Worm (Caenorhabditis elegans): ENCODE results near the gene pmpl-1.
A peak's percentile ranks its signal among the peaks of the same experiment; 100 is the strongest.

The pmpl-1 gene

DNA sequence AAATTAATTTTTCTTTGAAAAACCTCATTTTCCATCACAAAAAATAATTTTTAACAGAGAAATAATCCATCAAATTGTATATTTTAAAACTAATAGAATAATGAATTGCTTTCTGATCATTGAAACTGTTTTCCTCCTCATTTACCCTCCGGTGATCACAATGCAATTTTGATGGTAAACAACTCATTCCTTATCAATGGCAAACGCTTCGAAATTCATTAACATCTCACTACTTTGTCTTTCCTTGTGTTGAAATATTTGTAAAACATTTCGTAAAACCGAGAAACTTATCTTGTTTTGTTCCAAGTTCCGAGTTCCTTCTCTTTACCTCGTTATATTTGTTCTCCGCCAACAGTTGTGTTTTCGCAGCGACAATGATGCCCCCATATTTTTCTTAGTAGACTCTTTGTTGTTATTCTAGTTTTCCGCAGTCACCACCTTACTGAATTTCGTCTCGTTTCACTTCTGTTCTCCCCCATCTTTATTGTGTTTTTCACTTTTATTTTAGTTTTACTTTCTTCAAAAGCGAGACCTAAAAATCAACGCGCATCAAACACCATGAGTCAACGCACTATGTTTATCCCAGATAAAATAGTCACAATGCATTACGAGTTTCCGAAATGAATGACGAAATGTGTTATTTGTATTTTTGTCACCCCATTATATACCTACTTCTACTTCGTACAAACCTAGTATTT is 2.6 kb upstream of the pmpl-1 start:
- TF ChIP-seq dpff-1 (tag; optimal IDR thresholded peaks at IDR 0.05) (no peak), cebp-1 (GFP tag; IDR thresholded peaks at IDR 0.05) (peak; percentile 31; the same call in 1 of the 2 replicates), cebp-1 (tag; optimal IDR thresholded peaks at IDR 0.05) (peak; percentile 58)

DNA sequence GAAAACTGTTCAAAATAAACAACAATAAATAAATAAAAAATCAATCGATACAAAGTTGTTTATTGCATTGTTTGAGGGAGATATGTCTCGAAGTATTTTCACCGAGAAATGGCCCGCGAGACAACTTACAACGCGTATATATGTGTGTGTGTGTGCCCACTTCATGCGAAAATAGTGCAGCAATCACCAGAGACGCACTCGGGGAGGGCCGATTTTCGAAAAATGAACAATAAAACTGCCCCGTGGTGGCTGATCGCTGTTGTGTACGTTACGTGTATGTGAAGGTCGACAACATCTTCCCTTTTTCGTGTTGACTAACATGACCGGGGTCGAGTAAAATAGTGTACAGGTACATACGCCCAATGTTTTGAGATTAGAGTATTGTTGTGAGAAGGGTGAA is 657 bp downstream of the pmpl-1 start:
- TF ChIP-seq cebp-1 (GFP tag; IDR thresholded peaks at IDR 0.05) (no peak), cebp-1 (tag; optimal IDR thresholded peaks at IDR 0.05) (peak; percentile 38), K12H6.12 (tag; optimal IDR thresholded peaks at IDR 0.05) (peak; percentile 26), nhr-90 (tag; optimal IDR thresholded peaks at IDR 0.05) (no peak), lin-40 (tag; optimal IDR thresholded peaks at IDR 0.05) (peak; percentile 71), efl-1 (GFP tag; optimal IDR thresholded peaks at IDR 0.05) (no peak), F57A8.1 (GFP tag; optimal IDR thresholded peaks at IDR 0.05) (no peak), ama-1 (optimal IDR thresholded peaks at IDR 0.05) (peak; percentile 16), ama-1 (GFP tag; optimal IDR thresholded peaks at IDR 0.05) (no peak), snpc-4 (GFP tag; optimal IDR thresholded peaks at IDR 0.05) (no peak), snpc-4 (tag; optimal IDR thresholded peaks at IDR 0.05) (peak in 1 of 4 experiments; percentile 1), K11D2.4 (GFP tag; IDR thresholded peaks at IDR 0.05) (0 out of 2 replicates have a peak, but pooled peaks have one; percentile 36), ceh-79 (tag; optimal IDR thresholded peaks at IDR 0.05) (no peak), die-1 (tag; optimal IDR thresholded peaks at IDR 0.05) (peak; percentile 0), madf-3 (GFP tag; IDR thresholded peaks at IDR 0.05) (no peak), lag-1 (GFP tag; IDR thresholded peaks at IDR 0.05) (no peak), ceh-27 (GFP tag; optimal IDR thresholded peaks at IDR 0.05) (peak; percentile 44), lin-26 (GFP tag; IDR thresholded peaks at IDR 0.05) (no peak), F37B4.10 (GFP tag; IDR thresholded peaks at IDR 0.05) (no peak)

DNA sequence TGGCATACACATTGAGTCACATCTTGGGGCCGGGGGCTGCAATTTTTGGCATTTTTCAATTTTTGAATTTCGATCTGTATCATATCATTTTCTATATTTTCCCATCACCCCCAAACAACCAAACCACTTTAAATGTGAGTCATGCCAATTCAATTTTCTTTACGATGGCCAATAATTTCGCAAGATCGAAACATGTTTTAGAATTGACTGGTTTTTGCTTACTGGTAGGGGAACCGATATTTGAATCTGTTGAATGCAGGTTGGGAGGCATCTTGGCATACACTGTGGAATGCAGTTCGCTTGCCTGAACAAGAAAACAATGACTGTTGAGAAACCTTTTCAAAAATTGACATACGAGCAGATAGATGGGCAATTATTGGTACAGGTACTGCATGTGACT is 3.3 kb downstream of the pmpl-1 start:
- TF ChIP-seq atf-7 (tag; optimal IDR thresholded peaks at IDR 0.05) (no peak), lin-54 (GFP tag; optimal IDR thresholded peaks at IDR 0.05) (no peak), chd-7 (tag; optimal IDR thresholded peaks at IDR 0.05) (no peak), lag-1 (GFP tag; IDR thresholded peaks at IDR 0.05) (no peak), Y53F4B.3 (GFP tag; IDR thresholded peaks at IDR 0.05) (no peak), B0019.2 (GFP tag; conservative IDR thresholded peaks at IDR 0.05) (no peak), B0035.1 (tag; optimal IDR thresholded peaks at IDR 0.05) (no peak), B0336.3 (GFP tag; IDR thresholded peaks at IDR 0.05) (no peak), dox-1 (GFP tag; IDR thresholded peaks at IDR 0.05) (no peak), ceh-100 (GFP tag; IDR thresholded peaks at IDR 0.05) (no peak), hmg-1.2 (GFP tag; IDR thresholded peaks at IDR 0.05) (no peak), let-526 (GFP tag; IDR thresholded peaks at IDR 0.05) (no peak), fkh-3 (tag; optimal IDR thresholded peaks at IDR 0.05) (no peak), madf-6 (GFP tag; IDR thresholded peaks at IDR 0.05) (no peak), sptf-2 (GFP tag; optimal IDR thresholded peaks at IDR 0.05) (no peak), ztf-22 (GFP tag; optimal IDR thresholded peaks at IDR 0.05) (no peak), tlf-1 (GFP tag; optimal IDR thresholded peaks at IDR 0.05) (no peak), rcor-1 (GFP tag; IDR thresholded peaks at IDR 0.05) (no peak), Y67H2A.10 (GFP tag; conservative IDR thresholded peaks at IDR 0.05) (no peak), C06A6.2 (GFP tag; conservative IDR thresholded peaks at IDR 0.05) (no peak)

All from whole organism, young adult.